Fruit fly (Drosophila melanogaster): ENCODE measurements around the gene Chd1.
A peak's percentile ranks its signal among the peaks of the same experiment; 100 is the strongest.

The Chd1 gene

DNA sequence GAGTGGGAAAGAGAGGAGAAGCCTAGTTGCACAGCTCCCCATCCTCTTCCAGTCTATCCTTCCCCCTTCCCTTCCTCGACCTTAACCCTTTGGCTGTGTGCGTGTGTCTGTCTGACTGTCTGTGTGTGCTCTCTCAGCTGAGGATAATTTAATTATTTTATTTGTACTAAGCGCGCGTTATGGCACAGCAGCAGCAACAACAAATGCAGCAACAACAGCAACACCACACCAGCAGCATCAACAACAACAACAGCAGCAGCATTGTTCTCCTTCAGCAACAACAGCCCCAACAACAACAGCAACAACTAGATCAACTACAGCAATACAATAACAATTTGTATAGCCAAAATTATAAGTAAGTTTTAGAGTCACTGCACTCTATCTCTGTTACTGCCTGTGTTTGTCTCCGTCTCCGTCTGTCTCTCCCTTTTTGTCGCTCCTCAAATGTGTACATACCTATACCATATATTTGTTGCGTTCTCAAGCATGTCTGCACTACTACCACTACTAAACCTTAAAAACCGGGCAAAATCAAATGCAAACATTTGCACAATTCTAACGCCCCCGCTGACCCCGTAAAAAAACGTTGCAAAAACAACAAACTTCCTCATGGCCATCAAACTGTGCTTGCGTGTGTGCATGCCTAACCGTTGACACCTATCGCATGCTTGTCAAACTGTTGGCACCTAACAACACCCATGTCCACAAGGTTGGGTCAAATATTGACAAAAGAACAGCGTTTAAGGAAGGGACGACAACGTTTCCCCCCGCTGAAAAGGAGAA lies 41.9 kb downstream of the Chd1 start:
- TF ChIP-seq svp (GFP tag) (peak; percentile 74), fkh (GFP tag; optimal IDR thresholded peaks at IDR 0.05) (peak; percentile 52), CG8119 (GFP tag; IDR thresholded peaks at IDR 0.05) (no peak)

- TF ChIP-seq fkh (GFP tag; optimal IDR thresholded peaks at IDR 0.05): no peak
- TF ChIP-seq CG4318 (GFP tag; optimal IDR thresholded peaks at IDR 0.05): peak; percentile 36
- TF ChIP-seq topi (GFP tag; optimal IDR thresholded peaks at IDR 0.05): peak; percentile 52
- TF ChIP-seq CG8319 (GFP tag; optimal IDR thresholded peaks at IDR 0.05): no peak
- TF ChIP-seq cyc (GFP tag; optimal IDR thresholded peaks at IDR 0.05): peak; percentile 21
- TF ChIP-seq ss (GFP tag; optimal IDR thresholded peaks at IDR 0.05): peak in 1 of 2 experiments; percentile 13
- peak; percentile 7 for TF ChIP-seq CG7368 (GFP tag; optimal IDR thresholded peaks at IDR 0.05)
- peak; percentile 2 for TF ChIP-seq CG6808 (GFP tag; optimal IDR thresholded peaks at IDR 0.05)
- TF ChIP-seq vri (GFP tag; optimal IDR thresholded peaks at IDR 0.05): no peak
- TF ChIP-seq CG1621 (tag; optimal IDR thresholded peaks at IDR 0.05): peak; percentile 12
- TF ChIP-seq Ets21C (GFP tag; optimal IDR thresholded peaks at IDR 0.05): no peak
- TF ChIP-seq CG31627 (GFP tag; optimal IDR thresholded peaks at IDR 0.05): peak; percentile 55
- TF ChIP-seq Sox102F (GFP tag; optimal IDR thresholded peaks at IDR 0.05): peak; percentile 53
- peak; percentile 64 for TF ChIP-seq esn (GFP tag; optimal IDR thresholded peaks at IDR 0.05)
- peak; percentile 65 for TF ChIP-seq CG15336 (GFP tag; IDR thresholded peaks at IDR 0.05)
- TF ChIP-seq Eip93F (GFP tag; optimal IDR thresholded peaks at IDR 0.05): no peak
- peak; percentile 85 for TF ChIP-seq Eip78C (GFP tag)
- TF ChIP-seq Blimp-1 (GFP tag; optimal IDR thresholded peaks at IDR 0.05): no peak
- peak; percentile 55 for TF ChIP-seq Smox (GFP tag; optimal IDR thresholded peaks at IDR 0.05)
- TF ChIP-seq dac (GFP tag; optimal IDR thresholded peaks at IDR 0.05): no peak
- TF ChIP-seq CG32006 (GFP tag; optimal IDR thresholded peaks at IDR 0.05): peak; percentile 62
- no peak for TF ChIP-seq CG11294 (GFP tag; IDR thresholded peaks at IDR 0.05)
- no peak for TF ChIP-seq Met (GFP tag; optimal IDR thresholded peaks at IDR 0.05)
- peak; percentile 50 for TF ChIP-seq Hr39 (GFP tag; optimal IDR thresholded peaks at IDR 0.05)
- peak; percentile 59 for TF ChIP-seq Eip75B (GFP tag; optimal IDR thresholded peaks at IDR 0.05)
- peak; percentile 55 for TF ChIP-seq CG10631 (GFP tag; optimal IDR thresholded peaks at IDR 0.05)
- TF ChIP-seq CG10669 (GFP tag; optimal IDR thresholded peaks at IDR 0.05): peak; percentile 45
- TF ChIP-seq Sox14 (GFP tag; optimal IDR thresholded peaks at IDR 0.05): peak; percentile 49
- peak; percentile 77; the same call in 2 of the 3 replicates for TF ChIP-seq CG6163 (GFP tag; IDR thresholded peaks at IDR 0.05)
- peak; percentile 51 for TF ChIP-seq CG11762 (GFP tag; optimal IDR thresholded peaks at IDR 0.05; ENCODE audit: insufficient read depth)
- peak; percentile 50 for TF ChIP-seq Ets96B (tag; optimal IDR thresholded peaks at IDR 0.05)
- TF ChIP-seq CG8119 (GFP tag; IDR thresholded peaks at IDR 0.05): peak; percentile 67; the same call in 2 of the 3 replicates
- peak; percentile 57 for TF ChIP-seq Hr4 (GFP tag; optimal IDR thresholded peaks at IDR 0.05)
- TF ChIP-seq svp (GFP tag): peak; percentile 74
- peak; percentile 21 for TF ChIP-seq net (GFP tag; optimal IDR thresholded peaks at IDR 0.05)
- peak; percentile 18 for TF ChIP-seq CG3032 (tag; optimal IDR thresholded peaks at IDR 0.05)
- TF ChIP-seq CG11902 (GFP tag; optimal IDR thresholded peaks at IDR 0.05): no peak
- TF ChIP-seq CG6854 (GFP tag; optimal IDR thresholded peaks at IDR 0.05): no peak
- TF ChIP-seq dsx (GFP tag; optimal IDR thresholded peaks at IDR 0.05; ENCODE audit: poor library complexity, severe bottlenecking): no peak
- no peak for TF ChIP-seq CG9139 (GFP tag; optimal IDR thresholded peaks at IDR 0.05)
- peak; percentile 23 for TF ChIP-seq CG6276 (GFP tag; optimal IDR thresholded peaks at IDR 0.05)
- TF ChIP-seq Gug (GFP tag; IDR thresholded peaks at IDR 0.05): no peak
- no peak for TF ChIP-seq CG16779 (tag; optimal IDR thresholded peaks at IDR 0.05)
- TF ChIP-seq CG3919 (GFP tag; optimal IDR thresholded peaks at IDR 0.05): no peak
- TF ChIP-seq achi (GFP tag; optimal IDR thresholded peaks at IDR 0.05): no peak
- peak; percentile 68 for TF ChIP-seq acj6 (GFP tag; optimal IDR thresholded peaks at IDR 0.05)
- TF ChIP-seq CG6792 (GFP tag; optimal IDR thresholded peaks at IDR 0.05): peak; percentile 52
- TF ChIP-seq Sox15 (GFP tag; optimal IDR thresholded peaks at IDR 0.05): no peak
Measured at dm6 chr2L:2944509-2944908, 43.0 kb downstream of the Chd1 start.

Measured in whole organism, prepupa.